Fruit fly (Drosophila melanogaster) S2 (cell line): ENCODE measurements around the gene Rai1.

Source experiments
- CG8478 ChIP-seq: fragments of >200 bp; optimal IDR thresholded peaks from 2 replicates; lab custom pipeline; 2018
- CTCF ChIP-seq, 2 experiments: fragments of >200 bp; optimal IDR thresholded peaks; 2 replicates each; lab custom pipeline; 2018

DNA sequence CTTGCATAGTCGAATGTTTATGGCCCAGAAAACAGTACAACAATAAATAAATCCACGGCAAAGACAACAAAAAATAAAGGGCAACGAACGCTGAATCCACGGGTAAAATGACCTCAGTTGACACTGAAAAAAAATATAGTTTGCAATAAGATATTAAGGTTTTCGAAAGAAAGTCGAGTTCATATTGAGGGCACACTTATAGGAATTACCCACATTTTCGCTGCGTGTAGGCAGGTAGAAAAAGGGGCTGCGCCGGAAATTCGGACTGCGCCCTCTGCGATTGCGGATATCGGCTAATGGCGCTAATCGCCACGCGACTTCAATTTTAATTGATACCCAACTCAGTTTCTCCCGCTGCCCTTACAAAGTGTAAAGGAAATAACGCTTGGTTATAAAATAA, 5.5 kb upstream of the Rai1 start:
- TF ChIP-seq CG8478 (lab: Kevin White, UChicago), result no peak
- TF ChIP-seq CTCF (optimal IDR thresholded peaks at IDR 0.05; lab: Kevin White, UChicago), result no peak
